Fruit fly (Drosophila melanogaster) whole organism, embryonic: ENCODE results near the gene CG8526.

Experiments used
- BEAF-32 ChIP-seq: fragments of 200-800 bp; sonication (Bioruptor generic); optimal IDR thresholded peaks from 3 replicates; lab custom pipeline; 2017; ENCODE audit warnings: missing biosample characterization, missing genetic modification characterization, mild to moderate bottlenecking, moderate library complexity, missing genetic modification reagents
- Bgb ChIP-seq: fragments of 200-800 bp; sonication (Bioruptor generic); IDR thresholded peaks from 2 replicates; pipeline ENCODE4 v1.3.6; 2022; ENCODE audit warnings: missing biosample characterization, missing genetic modification characterization; ENCODE audit not compliant: partially characterized antibody
- CG10543 ChIP-seq: fragments of 200-800 bp; sonication (Bioruptor generic); optimal IDR thresholded peaks from 3 replicates; lab custom pipeline; 2017; ENCODE audit warnings: missing biosample characterization, mild to moderate bottlenecking, missing genetic modification characterization, moderate library complexity
- CG11247 ChIP-seq: fragments of 200-800 bp; sonication (Bioruptor generic); IDR thresholded peaks from 2 replicates; pipeline ENCODE4 v1.3.6; 2022; ENCODE audit warnings: missing biosample characterization, missing genetic modification characterization
- CG12236 ChIP-seq: fragments of 200-800 bp; sonication (Bioruptor generic); optimal IDR thresholded peaks from 2 replicates; lab custom pipeline; 2016; ENCODE audit warnings: missing biosample characterization, missing genetic modification characterization
- CG12769 ChIP-seq: fragments of 200-800 bp; sonication (Bioruptor generic); optimal IDR thresholded peaks from 2 replicates; lab custom pipeline; 2019; ENCODE audit warnings: missing biosample characterization, mild to moderate bottlenecking, missing genetic modification characterization, moderate library complexity
- CG14050 ChIP-seq: fragments of 200-800 bp; sonication (Bioruptor generic); IDR thresholded peaks from 3 replicates; pipeline ENCODE4 v1.3.6; 2022; ENCODE audit warnings: missing biosample characterization, missing genetic modification characterization
- CG15269 ChIP-seq: fragments of 200-800 bp; sonication (Bioruptor generic); optimal IDR thresholded peaks from 2 replicates; lab custom pipeline; 2018; ENCODE audit warnings: missing biosample characterization, mild to moderate bottlenecking, missing genetic modification characterization, moderate library complexity
- CG17568 ChIP-seq: fragments of 200-800 bp; sonication (Bioruptor generic); optimal IDR thresholded peaks from 2 replicates; lab custom pipeline; 2018; ENCODE audit warnings: missing biosample characterization, mild to moderate bottlenecking, missing genetic modification characterization, moderate library complexity
- CG18619 ChIP-seq: fragments of 200-800 bp; sonication (Bioruptor generic); optimal IDR thresholded peaks from 3 replicates; lab custom pipeline; 2017; ENCODE audit warnings: missing biosample characterization, mild to moderate bottlenecking, missing genetic modification characterization
- CG32532 ChIP-seq: fragments of 200-800 bp; sonication (Bioruptor generic); IDR thresholded peaks from 2 replicates; pipeline ENCODE4 v1.3.6; 2022; ENCODE audit warnings: missing biosample characterization, missing genetic modification characterization
- CG34224 ChIP-seq: fragments of 200-800 bp; sonication (Bioruptor generic); IDR thresholded peaks from 3 replicates; pipeline ENCODE4 v1.3.6; 2022; ENCODE audit warnings: missing biosample characterization, missing genetic modification characterization; ENCODE audit not compliant: partially characterized antibody
- CG3726 ChIP-seq: fragments of 200-800 bp; sonication (Bioruptor generic); IDR thresholded peaks from 3 replicates; pipeline ENCODE4, ENCODE4 v1.3.6; 2022; ENCODE audit warnings: missing biosample characterization, missing genetic modification characterization
- CG4360 ChIP-seq: fragments of 200-800 bp; sonication (Bioruptor generic); IDR thresholded peaks from 2 replicates; pipeline ENCODE4 v1.3.6; 2022; ENCODE audit warnings: missing biosample characterization, missing genetic modification characterization
- CG9876 ChIP-seq: fragments of 200-800 bp; sonication (Bioruptor generic); optimal IDR thresholded peaks from 2 replicates; lab custom pipeline; 2016; ENCODE audit warnings: missing biosample characterization, missing genetic modification characterization
- Dad ChIP-seq: fragments of 200-800 bp; sonication (Bioruptor generic); optimal IDR thresholded peaks from 3 replicates; lab custom pipeline; 2016; ENCODE audit warnings: missing biosample characterization, missing genetic modification characterization
- Dref ChIP-seq: fragments of 200-800 bp; sonication (Bioruptor generic); IDR thresholded peaks from 2 replicates; pipeline ENCODE4 v1.3.6; 2022; ENCODE audit warnings: missing biosample characterization, missing genetic modification characterization
- Hr3 ChIP-seq: fragments of 200-800 bp; sonication (Bioruptor generic); optimal IDR thresholded peaks from 3 replicates; lab custom pipeline; 2016; ENCODE audit warnings: missing biosample characterization, missing genetic modification characterization
- Kr ChIP-seq: fragments of 200-800 bp; sonication (Bioruptor generic); optimal IDR thresholded peaks from 2 replicates; lab custom pipeline; 2017; ENCODE audit warnings: missing biosample characterization, mild to moderate bottlenecking, missing genetic modification characterization
- Mad ChIP-seq: fragments of 200-800 bp; sonication (Bioruptor generic); optimal IDR thresholded peaks from 2 replicates; lab custom pipeline; 2016; ENCODE audit warnings: missing biosample characterization, missing genetic modification characterization
- Med ChIP-seq: fragments of 200-800 bp; sonication (Bioruptor generic); peaks from one replicate; lab custom pipeline; 2016; ENCODE audit warnings: missing biosample characterization, missing genetic modification characterization, mild to moderate bottlenecking, inconsistent platforms, moderate library complexity
- NFAT ChIP-seq: fragments of 200-800 bp; sonication (Bioruptor generic); IDR thresholded peaks from 2 replicates; pipeline ENCODE4 v1.3.6; 2022; ENCODE audit warnings: missing biosample characterization, missing genetic modification characterization
- Oli ChIP-seq: fragments of 200-800 bp; sonication (Bioruptor generic); optimal IDR thresholded peaks from 2 replicates; lab custom pipeline; 2018; ENCODE audit warnings: missing biosample characterization, mild to moderate bottlenecking, missing genetic modification characterization, moderate library complexity
- Optix ChIP-seq: fragments of 200-800 bp; sonication (Bioruptor generic); IDR thresholded peaks from 3 replicates; pipeline ENCODE4 v1.3.6; 2022; ENCODE audit warnings: missing biosample characterization, missing genetic modification characterization
- Pdp1 ChIP-seq, 2 experiments: fragments of 200-800 bp; sonication (Bioruptor generic); optimal IDR thresholded peaks; 3 replicates each; lab custom pipeline; 2016; ENCODE audit warnings: missing biosample characterization in 2 of 2, missing genetic modification characterization in 2 of 2, mild to moderate bottlenecking in 1 of 2, moderate library complexity in 1 of 2
- Poxn ChIP-seq: fragments of 200-800 bp; sonication (Bioruptor generic); IDR thresholded peaks from 2 replicates; pipeline ENCODE4 v1.3.6; 2022; ENCODE audit warnings: missing biosample characterization, missing genetic modification characterization
- Rfx ChIP-seq: fragments of 200-800 bp; sonication (Bioruptor generic); IDR thresholded peaks from 2 replicates; pipeline ENCODE4 v1.3.6; 2022; ENCODE audit warnings: missing biosample characterization, missing genetic modification characterization
- Sry-δ ChIP-seq: fragments of 200-800 bp; sonication (Bioruptor generic); optimal IDR thresholded peaks from 2 replicates; lab custom pipeline; 2016; ENCODE audit warnings: missing biosample characterization, missing genetic modification characterization
- Trl ChIP-seq, 3 experiments: fragments of >200 bp in 2 of 3; fragments of 200-800 bp in 1 of 3; sonication (Bioruptor generic) in 1 of 3; optimal IDR thresholded peaks; 2 replicates in 1 of 3; 3 replicates in 2 of 3; lab custom pipeline; 2016 to 2017; ENCODE audit warnings: missing biosample characterization in 1 of 3, missing genetic modification characterization in 1 of 3
- ase ChIP-seq: fragments of 200-800 bp; sonication (Bioruptor generic); IDR thresholded peaks from 3 replicates; pipeline ENCODE4 v1.3.6; 2022; ENCODE audit warnings: missing biosample characterization, missing genetic modification characterization
- ash1 ChIP-seq: fragments of 200-800 bp; sonication (Bioruptor generic); optimal IDR thresholded peaks from 2 replicates; lab custom pipeline; 2018; ENCODE audit warnings: missing biosample characterization, mild to moderate bottlenecking, missing genetic modification characterization
- chinmo ChIP-seq: fragments of 200-800 bp; sonication (Bioruptor generic); IDR thresholded peaks from 4 replicates; pipeline ENCODE4 v1.3.6; 2022; ENCODE audit warnings: missing biosample characterization, missing genetic modification characterization; ENCODE audit not compliant: partially characterized antibody
- ci ChIP-seq: fragments of 200-800 bp; sonication (Bioruptor generic); IDR thresholded peaks from 3 replicates; pipeline ENCODE4 v1.3.6; 2022; ENCODE audit warnings: missing biosample characterization, missing genetic modification characterization
- crp ChIP-seq, 2 experiments: fragments of 200-800 bp; sonication (Bioruptor generic); optimal IDR thresholded peaks; 2 replicates in 1 of 2; 3 replicates in 1 of 2; lab custom pipeline; 2017; ENCODE audit warnings: missing biosample characterization in 2 of 2, missing genetic modification characterization in 2 of 2, mild to moderate bottlenecking in 1 of 2, moderate library complexity in 1 of 2
- fd3F ChIP-seq: fragments of 200-800 bp; sonication (Bioruptor generic); optimal IDR thresholded peaks from 2 replicates; lab custom pipeline; 2018; ENCODE audit warnings: missing biosample characterization, mild to moderate bottlenecking, missing genetic modification characterization, moderate library complexity
- ftz-f1 ChIP-seq: fragments of 200-800 bp; sonication (Bioruptor generic); optimal IDR thresholded peaks from 2 replicates; lab custom pipeline; 2016; ENCODE audit warnings: missing biosample characterization, missing genetic modification characterization
- gsb ChIP-seq: fragments of 200-800 bp; sonication (Bioruptor generic); IDR thresholded peaks from 2 replicates; pipeline ENCODE4 v1.3.6; 2022; ENCODE audit warnings: missing biosample characterization, missing genetic modification characterization
- insv ChIP-seq, 2 experiments: fragments of 200-800 bp; sonication (Bioruptor generic); optimal IDR thresholded peaks; 3 replicates each; lab custom pipeline; 2016 to 2018; ENCODE audit warnings: missing biosample characterization in 2 of 2, missing genetic modification characterization in 2 of 2
- jing ChIP-seq: fragments of 200-800 bp; sonication (Bioruptor generic); optimal IDR thresholded peaks from 2 replicates; lab custom pipeline; 2018; ENCODE audit warnings: missing biosample characterization, mild to moderate bottlenecking, missing genetic modification characterization
- lab ChIP-seq: fragments of 200-800 bp; sonication (Bioruptor generic); optimal IDR thresholded peaks from 3 replicates; lab custom pipeline; 2017; ENCODE audit warnings: missing biosample characterization, missing genetic modification characterization, mild to moderate bottlenecking, moderate library complexity, missing genetic modification reagents
- nau ChIP-seq: fragments of 200-800 bp; sonication (Bioruptor generic); optimal IDR thresholded peaks from 3 replicates; lab custom pipeline; 2017; ENCODE audit warnings: missing biosample characterization, mild to moderate bottlenecking, missing genetic modification characterization, missing genetic modification reagents
- pfk ChIP-seq: fragments of 200-800 bp; sonication (Bioruptor generic); optimal IDR thresholded peaks from 2 replicates; lab custom pipeline; 2018; ENCODE audit warnings: missing biosample characterization, mild to moderate bottlenecking, missing genetic modification characterization, moderate library complexity
- ranshi ChIP-seq: fragments of 200-800 bp; sonication (Bioruptor generic); IDR thresholded peaks from 2 replicates; pipeline ENCODE4 v1.3.6; 2022; ENCODE audit warnings: missing biosample characterization, missing genetic modification characterization
- rib ChIP-seq: fragments of 200-800 bp; sonication (Bioruptor generic); IDR thresholded peaks from 2 replicates; pipeline ENCODE4 v1.3.6; 2022; ENCODE audit warnings: missing biosample characterization, missing genetic modification characterization
- sc ChIP-seq, 3 experiments: fragments of >200 bp in 2 of 3; fragments of 200-800 bp in 1 of 3; sonication (Bioruptor generic) in 1 of 3; optimal IDR thresholded peaks; 2 replicates in 2 of 3; 3 replicates in 1 of 3; lab custom pipeline; 2017; ENCODE audit warnings: mild to moderate bottlenecking in 1 of 3, missing biosample characterization in 1 of 3, missing genetic modification characterization in 1 of 3, missing genetic modification reagents in 1 of 3
- sd ChIP-seq: fragments of 200-800 bp; sonication (Bioruptor generic); optimal IDR thresholded peaks from 3 replicates; lab custom pipeline; 2018; ENCODE audit warnings: missing biosample characterization, mild to moderate bottlenecking, missing genetic modification characterization, moderate library complexity
- sim ChIP-seq: fragments of 200-800 bp; sonication (Bioruptor generic); IDR thresholded peaks from 2 replicates; pipeline ENCODE4 v1.3.6; 2022; ENCODE audit warnings: missing biosample characterization, missing genetic modification characterization
- ssp ChIP-seq: fragments of 200-800 bp; sonication (Bioruptor generic); IDR thresholded peaks from 2 replicates; pipeline ENCODE4 v1.3.6; 2022; ENCODE audit warnings: missing biosample characterization, missing genetic modification characterization
- tin ChIP-seq: fragments of 200-800 bp; sonication (Bioruptor generic); optimal IDR thresholded peaks from 3 replicates; lab custom pipeline; 2016; ENCODE audit warnings: missing biosample characterization, missing genetic modification characterization
- ttk ChIP-seq: fragments of 200-800 bp; sonication (Bioruptor generic); IDR thresholded peaks from 2 replicates; pipeline ENCODE4 v2.1.2; 2022; ENCODE audit warnings: missing biosample characterization, missing genetic modification characterization

The CG8526 gene

DNA sequence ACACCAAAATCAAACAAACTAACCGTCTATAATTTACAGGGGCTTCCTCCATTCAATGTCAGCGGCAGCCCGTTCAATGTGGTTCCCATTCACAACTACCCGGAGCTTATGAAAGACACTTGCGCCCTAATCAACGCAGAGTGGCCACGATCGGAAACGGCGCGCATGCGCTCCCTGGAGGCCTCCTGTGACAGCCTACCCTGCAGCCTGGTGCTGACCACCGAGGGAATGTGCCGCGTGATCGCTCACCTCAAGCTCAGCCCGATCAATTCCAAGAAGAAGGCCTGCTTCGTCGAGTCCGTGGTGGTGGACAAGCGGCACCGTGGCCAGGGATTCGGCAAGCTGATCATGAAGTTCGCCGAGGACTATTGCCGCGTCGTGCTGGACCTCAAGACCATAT is 32.2 kb upstream of the CG8526 start, which contains the start of gene MED6:
TSS of gene MED6 (minus strand) at position 101 of the 400 bp plus-strand sequence.
- TF ChIP-seq ssp (GFP tag; lab: Robert Waterston, UW), result no peak
- no peak for TF ChIP-seq tin (GFP tag; lab: Kevin White, UChicago)
- TF ChIP-seq ci (GFP tag; lab: Robert Waterston, UW), result 0 out of 3 replicates have a peak, but pooled peaks have one; percentile 7
- no peak for TF ChIP-seq sim (GFP tag; lab: Robert Waterston, UW)
- TF ChIP-seq Bgb (GFP tag; lab: Robert Waterston, UW), result no peak
- TF ChIP-seq Dref (GFP tag; lab: Robert Waterston, UW), result 0 out of 2 replicates have a peak, but pooled peaks have one; percentile 27
- TF ChIP-seq BEAF-32 (GFP tag; lab: Kevin White, UChicago), result no peak
- TF ChIP-seq CG14050 (GFP tag; lab: Robert Waterston, UW), result no peak
- TF ChIP-seq Sry-δ (GFP tag; lab: Kevin White, UChicago), result no peak
- TF ChIP-seq Mad (GFP tag; lab: Kevin White, UChicago), result no peak
- TF ChIP-seq Optix (GFP tag; lab: Robert Waterston, UW), result no peak
- no peak for TF ChIP-seq ase
- no peak for TF ChIP-seq CG15269
- TF ChIP-seq Kr (GFP tag; lab: Kevin White, UChicago), result no peak
- TF ChIP-seq CG18619, result no peak
- no peak for TF ChIP-seq CG17568 (GFP tag; lab: Kevin White, UChicago)
- TF ChIP-seq gsb (GFP tag; lab: Robert Waterston, UW), result 0 out of 2 replicates have a peak, but pooled peaks have one; percentile 26
- no peak for TF ChIP-seq Oli (tag; lab: Kevin White, UChicago)
- no peak for TF ChIP-seq CG11247
- TF ChIP-seq CG9876, result no peak
- no peak for TF ChIP-seq Dad (GFP tag; lab: Kevin White, UChicago)
- no peak for TF ChIP-seq CG4360
- no peak for TF ChIP-seq fd3F
- no peak for TF ChIP-seq ranshi
- TF ChIP-seq ttk (GFP tag; lab: Robert Waterston, UW), result no peak
- TF ChIP-seq jing (GFP tag; lab: Kevin White, UChicago), result no peak
- no peak for TF ChIP-seq insv (GFP tag; optimal IDR thresholded peaks at IDR 0.05; lab: Kevin White, UChicago)
- TF ChIP-seq pfk (GFP tag; lab: Kevin White, UChicago), result no peak
- no peak for TF ChIP-seq crp (GFP tag; optimal IDR thresholded peaks at IDR 0.05; lab: Kevin White, UChicago)
- TF ChIP-seq CG3726 (GFP tag; lab: Robert Waterston, UW), result no peak
- no peak for TF ChIP-seq Hr3 (GFP tag; lab: Kevin White, UChicago)
- peak; percentile 77 for TF ChIP-seq Med (GFP tag; lab: Kevin White, UChicago)

DNA sequence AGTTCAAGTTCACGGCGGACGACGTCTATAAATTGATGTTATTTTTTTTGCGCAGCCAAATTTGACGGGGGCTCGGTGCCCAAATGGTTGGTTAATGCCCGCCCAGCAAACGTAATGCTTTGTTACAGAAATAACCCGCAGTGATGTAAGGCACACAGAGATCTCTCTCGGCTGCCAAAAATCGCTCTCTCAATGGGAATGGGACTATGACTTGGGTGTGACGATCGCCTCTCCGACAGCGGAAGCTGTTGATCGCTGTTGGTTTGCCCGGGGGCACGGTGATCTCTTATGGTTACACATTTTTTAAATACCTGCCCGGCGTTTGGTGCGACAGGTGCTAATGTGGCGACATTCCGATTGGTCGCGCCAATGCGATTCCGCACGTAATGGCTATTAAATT is 31.0 kb upstream of the CG8526 start:
- peak in 1 of 2 experiments; percentile 56 for TF ChIP-seq Trl (optimal IDR thresholded peaks at IDR 0.05; lab: Kevin White, UChicago)
- TF ChIP-seq Trl (GFP tag; optimal IDR thresholded peaks at IDR 0.05; lab: Kevin White, UChicago), result no peak
- no peak for TF ChIP-seq ash1
- TF ChIP-seq fd3F, result no peak
- peak; percentile 72 for TF ChIP-seq CG10543 (GFP tag; lab: Kevin White, UChicago)
- no peak for TF ChIP-seq Poxn (GFP tag; lab: Robert Waterston, UW)
- no peak for TF ChIP-seq CG12236 (GFP tag; lab: Kevin White, UChicago)
- TF ChIP-seq CG32532 (GFP tag; lab: Robert Waterston, UW), result 0 out of 2 replicates have a peak, but pooled peaks have one; percentile 24
- peak; percentile 37 for TF ChIP-seq ftz-f1 (GFP tag; lab: Kevin White, UChicago)
- peak; percentile 7 for TF ChIP-seq lab (GFP tag; lab: Kevin White, UChicago)
- TF ChIP-seq sc (optimal IDR thresholded peaks at IDR 0.05; lab: Kevin White, UChicago), result no peak
- no peak for TF ChIP-seq sc (GFP tag; optimal IDR thresholded peaks at IDR 0.05; lab: Kevin White, UChicago)
- TF ChIP-seq Rfx (GFP tag; lab: Robert Waterston, UW), result peak; percentile 27; the same call in 1 of the 2 replicates
- peak in 1 of 2 experiments; percentile 97 for TF ChIP-seq Pdp1 (GFP tag; optimal IDR thresholded peaks at IDR 0.05; lab: Kevin White, UChicago)
- peak; percentile 30 for TF ChIP-seq nau (GFP tag; lab: Kevin White, UChicago)
- TF ChIP-seq sd (tag; lab: Kevin White, UChicago), result peak; percentile 98
- 0 out of 2 replicates have a peak, but pooled peaks have one; percentile 33 for TF ChIP-seq rib (GFP tag; lab: Robert Waterston, UW)
- 0 out of 3 replicates have a peak, but pooled peaks have one; percentile 26 for TF ChIP-seq CG34224 (GFP tag; lab: Robert Waterston, UW)
- TF ChIP-seq NFAT (GFP tag; lab: Robert Waterston, UW), result no peak
- peak; percentile 51 for TF ChIP-seq Med (GFP tag; lab: Kevin White, UChicago)
- TF ChIP-seq CG12769, result peak; percentile 80
- TF ChIP-seq chinmo (GFP tag; lab: Robert Waterston, UW), result peak; percentile 86; the same call in 3 of the 4 replicates
